Worm (Caenorhabditis elegans): Measurements from ENCODE around the gene hlh-26.

Gene hlh-26

ce11 chrII:5500470-5500869, 33.1 kb downstream of the hlh-26 start, which contains the start of gene fzy-1:
Gene fzy-1 (plus strand): TSS chrII:5500770.
- TF ChIP-seq D2030.7 (GFP tag; IDR thresholded peaks at IDR 0.05) (no peak), mes-4 (tag; optimal IDR thresholded peaks at IDR 0.05) (no peak), Y95B8A.8 (GFP tag; IDR thresholded peaks at IDR 0.05) (no peak), sptf-2 (GFP tag; optimal IDR thresholded peaks at IDR 0.05) (no peak), egl-44 (GFP tag; IDR thresholded peaks at IDR 0.05) (no peak), hsf-1 (GFP tag; IDR thresholded peaks at IDR 0.05) (no peak), dpl-1 (GFP tag; optimal IDR thresholded peaks at IDR 0.05) (no peak), ets-4 (GFP tag; optimal IDR thresholded peaks at IDR 0.05) (no peak), ama-1 (optimal IDR thresholded peaks at IDR 0.05) (no peak), ama-1 (GFP tag; optimal IDR thresholded peaks at IDR 0.05) (no peak)

- TF ChIP-seq F49E8.2 (tag; optimal IDR thresholded peaks at IDR 0.05; ENCODE audit: insufficient read depth) (no peak), sdz-38 (tag; optimal IDR thresholded peaks at IDR 0.05) (no peak), C17E4.6 (GFP tag; IDR thresholded peaks at IDR 0.05) (no peak), atf-7 (tag; optimal IDR thresholded peaks at IDR 0.05) (no peak), F57C9.4 (tag; optimal IDR thresholded peaks at IDR 0.05) (no peak)
Observed at ce11 chrII:5498156-5498739, 35.3 kb downstream of the hlh-26 start, which contains the start of the genes suex-1 and F12A10.9. Gene suex-1 (minus strand): TSS chrII:5498256. Gene F12A10.9 (plus strand): TSS chrII:5498689.

- TF ChIP-seq xnd-1 (tag; optimal IDR thresholded peaks at IDR 0.05) (peak; percentile 44), ztf-22 (GFP tag; optimal IDR thresholded peaks at IDR 0.05) (no peak), ztf-3 (GFP tag; optimal IDR thresholded peaks at IDR 0.05) (no peak), ceh-79 (tag; optimal IDR thresholded peaks at IDR 0.05) (no peak), unc-62 (GFP tag; optimal IDR thresholded peaks at IDR 0.05) (no peak), attf-3 (GFP tag; conservative IDR thresholded peaks at IDR 0.05) (no peak), madf-8 (GFP tag; conservative IDR thresholded peaks at IDR 0.05) (peak; percentile 33), dpl-1 (GFP tag; optimal IDR thresholded peaks at IDR 0.05) (peak; percentile 14), atf-7 (tag; optimal IDR thresholded peaks at IDR 0.05) (no peak), F52B5.7 (tag; optimal IDR thresholded peaks at IDR 0.05) (no peak), mes-4 (tag; optimal IDR thresholded peaks at IDR 0.05) (no peak), lin-35 (GFP tag; optimal IDR thresholded peaks at IDR 0.05) (no peak), ceh-91 (GFP tag; IDR thresholded peaks at IDR 0.05) (no peak), ceh-100 (GFP tag; IDR thresholded peaks at IDR 0.05) (no peak), K11D2.4 (GFP tag; IDR thresholded peaks at IDR 0.05) (no peak; the same call in 1 of the 2 replicates), rpc-1 (optimal IDR thresholded peaks at IDR 0.05) (no peak), rpc-1 (tag; optimal IDR thresholded peaks at IDR 0.05) (no peak), F22D6.2 (tag; optimal IDR thresholded peaks at IDR 0.05) (no peak), F23B12.7 (tag; optimal IDR thresholded peaks at IDR 0.05; ENCODE audit: insufficient read depth) (no peak), lin-26 (GFP tag; IDR thresholded peaks at IDR 0.05) (0 out of 2 replicates have a peak, but pooled peaks have one; percentile 44), madf-6 (GFP tag; IDR thresholded peaks at IDR 0.05) (peak; percentile 83), F39B2.1 (GFP tag; IDR thresholded peaks at IDR 0.05) (no peak), akir-1 (GFP tag; optimal IDR thresholded peaks at IDR 0.05) (no peak), Y53G8AR.9 (GFP tag; conservative IDR thresholded peaks at IDR 0.05) (no peak), athp-1 (tag; optimal IDR thresholded peaks at IDR 0.05) (no peak), nfya-2 (GFP tag; IDR thresholded peaks at IDR 0.05) (no peak), madf-3 (GFP tag; IDR thresholded peaks at IDR 0.05) (peak; percentile 51; the same call in 1 of the 2 replicates), aptf-2 (GFP tag; conservative IDR thresholded peaks at IDR 0.05) (no peak), D2030.7 (GFP tag; IDR thresholded peaks at IDR 0.05) (0 out of 2 replicates have a peak, but pooled peaks have one; percentile 27), let-607 (tag; optimal IDR thresholded peaks at IDR 0.05) (no peak), F57A8.1 (GFP tag; optimal IDR thresholded peaks at IDR 0.05) (no peak), hmg-1.2 (GFP tag; IDR thresholded peaks at IDR 0.05) (0 out of 2 replicates have a peak, but pooled peaks have one; percentile 18), tbx-9 (tag; optimal IDR thresholded peaks at IDR 0.05; ENCODE audit: borderline replicate concordance) (no peak), sptf-2 (GFP tag; optimal IDR thresholded peaks at IDR 0.05) (no peak), efl-1 (GFP tag; optimal IDR thresholded peaks at IDR 0.05) (peak; percentile 59)
Observed at ce11 chrII:5497541-5497940, 36.0 kb downstream of the hlh-26 start.
